Worm (Caenorhabditis elegans) whole organism, early embryonic: ENCODE data around the gene scl-15.

Experiments
- B0310.2 ChIP-seq: sonication (generic microtip); optimal IDR thresholded peaks from 2 replicates; lab custom pipeline; 2016; ENCODE audit warnings: mild to moderate bottlenecking, missing genetic modification characterization, missing compliant biosample characterization
- F13C5.2 ChIP-seq: sonication (generic microtip); optimal IDR thresholded peaks from 2 replicates; lab custom pipeline; 2017; ENCODE audit warnings: mild to moderate bottlenecking, missing genetic modification characterization, inconsistent platforms, missing compliant biosample characterization
- aly-1 ChIP-seq: sonication (generic microtip); optimal IDR thresholded peaks from 2 replicates; lab custom pipeline; 2016; ENCODE audit warnings: missing genetic modification characterization, missing compliant biosample characterization
- ama-1 ChIP-seq: fragments of 150-350 bp; optimal IDR thresholded peaks from 2 replicates; lab custom pipeline; 2014
- ceh-13 ChIP-seq: fragments of 200-800 bp; sonication (Bioruptor generic); optimal IDR thresholded peaks from 2 replicates; lab custom pipeline; 2018; ENCODE audit warnings: mild to moderate bottlenecking, missing genetic modification characterization, missing compliant biosample characterization
- ceh-36 ChIP-seq: sonication (generic microtip); optimal IDR thresholded peaks from 2 replicates; lab custom pipeline; 2016; ENCODE audit warnings: missing genetic modification characterization, inconsistent platforms, missing compliant biosample characterization
- ets-7 ChIP-seq: sonication (generic microtip); optimal IDR thresholded peaks from 2 replicates; lab custom pipeline; 2016; ENCODE audit warnings: missing genotype, missing genetic modification characterization, missing compliant biosample characterization
- flt-1 ChIP-seq: fragments of 200-800 bp; sonication (Bioruptor generic); IDR thresholded peaks from 2 replicates; pipeline ENCODE4 v1.3.6; 2022; ENCODE audit warnings: missing genetic modification characterization, missing compliant biosample characterization
- hmbx-1 ChIP-seq: sonication (generic microtip); optimal IDR thresholded peaks from 2 replicates; lab custom pipeline; 2016; ENCODE audit warnings: mild to moderate bottlenecking, missing genetic modification characterization, missing compliant biosample characterization
- hmg-4 ChIP-seq: fragments of 200-800 bp; sonication (Bioruptor generic); optimal IDR thresholded peaks from 2 replicates; lab custom pipeline; 2018; ENCODE audit warnings: mild to moderate bottlenecking, missing genetic modification characterization, missing compliant biosample characterization
- hnd-1 ChIP-seq: sonication (generic microtip); optimal IDR thresholded peaks from 2 replicates; lab custom pipeline; 2016; ENCODE audit warnings: missing genetic modification characterization, missing compliant biosample characterization
- pes-1 ChIP-seq: fragments of 200-800 bp; sonication (Bioruptor generic); IDR thresholded peaks from 2 replicates; pipeline ENCODE4 v1.3.6; 2022; ENCODE audit warnings: missing genetic modification reagents, missing genetic modification characterization, missing compliant biosample characterization
- scrt-1 ChIP-seq: fragments of 200-800 bp; sonication (Bioruptor generic); IDR thresholded peaks from 2 replicates; pipeline ENCODE4 v1.3.6; 2022; ENCODE audit warnings: missing genetic modification characterization, missing compliant biosample characterization
- sea-1 ChIP-seq: fragments of 200-800 bp; sonication (Bioruptor generic); conservative IDR thresholded peaks from 2 replicates; pipeline ENCODE4 v1.3.6; 2022; ENCODE audit warnings: missing genetic modification characterization, missing compliant biosample characterization
- tbx-11 ChIP-seq: fragments of 200-800 bp; sonication (Bioruptor generic); IDR thresholded peaks from 2 replicates; pipeline ENCODE4 v1.3.6; 2022; ENCODE audit warnings: missing genetic modification characterization, missing compliant biosample characterization
- tbx-37 ChIP-seq: fragments of 200-800 bp; sonication (Bioruptor generic); conservative IDR thresholded peaks from 2 replicates; pipeline ENCODE4 v1.3.6; 2022; ENCODE audit warnings: missing genetic modification reagents, missing genetic modification characterization, missing compliant biosample characterization
- tra-4 ChIP-seq: sonication (generic microtip); optimal IDR thresholded peaks from 2 replicates; lab custom pipeline; 2017; ENCODE audit warnings: missing genetic modification characterization, missing compliant biosample characterization

The scl-15 gene

ce11 chrII:3284558-3284957, at the start of gene scl-15:
TSS of gene scl-15 (minus strand) at chrII:3284658.
- no peak for TF ChIP-seq flt-1 (GFP tag; lab: Robert Waterston, UW)
- no peak for TF ChIP-seq tra-4 (tag; lab: Kevin White, UChicago)
- TF ChIP-seq hmg-4 = no peak
- TF ChIP-seq aly-1 (tag; lab: Kevin White, UChicago) = no peak
- no peak for TF ChIP-seq hmbx-1 (tag; lab: Kevin White, UChicago)
- TF ChIP-seq pes-1 = no peak
- TF ChIP-seq ceh-13 (GFP tag; lab: Kevin White, UChicago) = no peak
- TF ChIP-seq hnd-1 (tag; lab: Kevin White, UChicago) = no peak
- TF ChIP-seq scrt-1 (GFP tag; lab: Robert Waterston, UW) = no peak
- no peak for TF ChIP-seq F13C5.2 (tag; lab: Kevin White, UChicago)
- no peak for TF ChIP-seq ama-1 (lab: Kevin White, UChicago)

- TF ChIP-seq sea-1 (GFP tag; lab: Robert Waterston, UW) = no peak
- TF ChIP-seq hnd-1 (tag; lab: Kevin White, UChicago) = no peak
- no peak for TF ChIP-seq tbx-11
- no peak for TF ChIP-seq ceh-13 (GFP tag; lab: Kevin White, UChicago)
- TF ChIP-seq flt-1 (GFP tag; lab: Robert Waterston, UW) = no peak
- no peak for TF ChIP-seq hmbx-1 (tag; lab: Kevin White, UChicago)
- TF ChIP-seq hmg-4 = no peak
- TF ChIP-seq scrt-1 (GFP tag; lab: Robert Waterston, UW) = no peak
- no peak for TF ChIP-seq tbx-37
- TF ChIP-seq aly-1 (tag; lab: Kevin White, UChicago) = no peak
- TF ChIP-seq tra-4 (tag; lab: Kevin White, UChicago) = no peak
- TF ChIP-seq pes-1 = no peak
Measured at ce11 chrII:3332039-3332438, 47.6 kb upstream of the scl-15 start, which contains the start of gene irld-27. TSS of gene irld-27 (plus strand) at chrII:3332339.

- TF ChIP-seq tbx-37 (no peak), ceh-13 (GFP tag; lab: Kevin White, UChicago) (no peak), ets-7 (tag; lab: Kevin White, UChicago) (no peak), flt-1 (GFP tag; lab: Robert Waterston, UW) (no peak), ceh-36 (tag; lab: Kevin White, UChicago) (no peak), aly-1 (tag; lab: Kevin White, UChicago) (no peak), hmbx-1 (tag; lab: Kevin White, UChicago) (no peak)
Measured at ce11 chrII:3327104-3327503, 42.6 kb upstream of the scl-15 start, which contains the start of gene Y46D2A.3. TSS of gene Y46D2A.3 (minus strand) at chrII:3327204.

ce11 chrII:3323179-3323578, 38.7 kb upstream of the scl-15 start, which contains the start of gene Y46D2A.2:
TSS of gene Y46D2A.2 (minus strand) at chrII:3323279.
- no peak for TF ChIP-seq tbx-11

- no peak for TF ChIP-seq tra-4 (tag; lab: Kevin White, UChicago)
Measured at ce11 chrII:3322257-3322656, 37.8 kb upstream of the scl-15 start, which contains the start of gene Y46D2A.1. TSS of gene Y46D2A.1 (plus strand) at chrII:3322557.

ce11 chrII:3318839-3319238, 34.4 kb upstream of the scl-15 start:
- TF ChIP-seq flt-1 (GFP tag; lab: Robert Waterston, UW) (no peak), ama-1 (lab: Kevin White, UChicago) (no peak), F13C5.2 (tag; lab: Kevin White, UChicago) (no peak), pes-1 (no peak), tbx-37 (no peak), ceh-36 (tag; lab: Kevin White, UChicago) (no peak), hmbx-1 (tag; lab: Kevin White, UChicago) (no peak), sea-1 (GFP tag; lab: Robert Waterston, UW) (no peak), ceh-13 (GFP tag; lab: Kevin White, UChicago) (no peak), aly-1 (tag; lab: Kevin White, UChicago) (no peak), B0310.2 (tag; lab: Kevin White, UChicago) (no peak), scrt-1 (GFP tag; lab: Robert Waterston, UW) (no peak), tbx-11 (no peak), ets-7 (tag; lab: Kevin White, UChicago) (no peak)

- no peak for TF ChIP-seq B0310.2 (tag; lab: Kevin White, UChicago)
- TF ChIP-seq F13C5.2 (tag; lab: Kevin White, UChicago) = no peak
Measured at ce11 chrII:3313442-3313841, 29.0 kb upstream of the scl-15 start, which contains the start of gene F39E9.6. TSS of gene F39E9.6 (minus strand) at chrII:3313542.

ce11 chrII:3310957-3311657, 26.6 kb upstream of the scl-15 start:
- TF ChIP-seq tbx-37 (no peak), flt-1 (GFP tag; lab: Robert Waterston, UW) (no peak), ceh-13 (GFP tag; lab: Kevin White, UChicago) (no peak), tra-4 (tag; lab: Kevin White, UChicago) (no peak), hnd-1 (tag; lab: Kevin White, UChicago) (no peak), hmbx-1 (tag; lab: Kevin White, UChicago) (no peak), ceh-36 (tag; lab: Kevin White, UChicago) (no peak)
